Worm (Caenorhabditis elegans): ENCODE results near the gene dcar-1.

dcar-1 gene

DNA sequence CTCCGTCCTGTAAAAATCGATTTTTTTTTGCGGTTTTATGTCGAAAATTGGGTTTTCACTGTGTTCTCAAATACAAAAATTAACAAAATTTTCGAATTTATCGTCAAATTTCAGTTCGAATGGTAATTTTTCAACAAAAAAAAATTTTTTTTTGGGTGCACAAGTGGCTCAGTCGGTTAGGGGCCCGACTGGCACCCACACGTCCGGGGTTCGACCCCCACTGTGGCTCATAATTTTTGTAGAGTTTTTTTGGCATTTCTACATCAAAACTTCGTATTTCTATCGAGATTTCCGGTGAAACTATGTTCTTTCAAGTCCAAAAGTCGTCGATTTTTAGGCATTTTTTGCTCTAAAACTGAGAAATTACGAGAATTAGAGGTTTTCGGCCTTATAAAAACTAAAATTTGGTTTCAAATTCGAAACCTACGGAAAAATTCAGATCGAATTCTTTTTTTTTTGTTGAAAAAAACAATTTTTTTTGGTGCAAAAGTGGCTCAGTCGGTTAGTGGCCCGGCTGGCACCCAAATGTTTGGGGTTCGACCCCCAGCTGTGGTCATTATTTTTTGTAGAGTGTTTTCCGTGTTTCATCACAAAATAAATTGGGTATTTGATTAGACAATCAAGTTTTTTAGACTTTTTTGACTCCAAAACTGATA is 38.0 kb downstream of the dcar-1 start (continued):
- TF ChIP-seq C17E4.6 (GFP tag; IDR thresholded peaks at IDR 0.05): no peak
- no peak for TF ChIP-seq rpc-1 (optimal IDR thresholded peaks at IDR 0.05)
- TF ChIP-seq rpc-1 (tag; optimal IDR thresholded peaks at IDR 0.05): peak; percentile 66
- TF ChIP-seq ceh-58 (GFP tag; IDR thresholded peaks at IDR 0.05): no peak
- TF ChIP-seq snpc-4 (GFP tag; optimal IDR thresholded peaks at IDR 0.05): no peak
- TF ChIP-seq snpc-4 (tag; optimal IDR thresholded peaks at IDR 0.05): no peak
- TF ChIP-seq zfh-2 (GFP tag; conservative IDR thresholded peaks at IDR 0.05): no peak

DNA sequence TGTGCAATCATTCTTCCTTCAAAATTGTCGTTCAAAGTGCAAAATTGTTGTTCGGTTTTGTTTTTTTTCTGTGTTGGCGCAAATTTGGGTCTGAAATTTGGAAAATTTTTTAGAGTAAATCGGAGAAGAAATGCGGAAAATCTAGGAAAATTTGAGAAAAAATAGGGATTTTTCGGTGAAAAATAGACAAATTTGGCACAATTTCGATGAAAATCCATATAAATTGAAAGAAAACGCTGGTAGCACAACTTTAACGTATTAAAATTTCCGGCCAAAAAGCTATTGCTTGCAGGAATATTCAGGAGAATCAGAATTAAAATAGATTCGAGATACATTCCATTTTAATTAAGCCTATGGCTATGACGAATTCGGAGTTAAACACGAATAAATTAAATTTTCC is 39.0 kb downstream of the dcar-1 start, which contains the start of gene dpy-21:
Gene dpy-21, minus strand, starts transcription at position 101 of the 400 bp plus-strand sequence.
- no peak for TF ChIP-seq ZK185.1 (tag; optimal IDR thresholded peaks at IDR 0.05; ENCODE audit: poor library complexity, severe bottlenecking)
- TF ChIP-seq K12H6.12 (tag; optimal IDR thresholded peaks at IDR 0.05): no peak

DNA sequence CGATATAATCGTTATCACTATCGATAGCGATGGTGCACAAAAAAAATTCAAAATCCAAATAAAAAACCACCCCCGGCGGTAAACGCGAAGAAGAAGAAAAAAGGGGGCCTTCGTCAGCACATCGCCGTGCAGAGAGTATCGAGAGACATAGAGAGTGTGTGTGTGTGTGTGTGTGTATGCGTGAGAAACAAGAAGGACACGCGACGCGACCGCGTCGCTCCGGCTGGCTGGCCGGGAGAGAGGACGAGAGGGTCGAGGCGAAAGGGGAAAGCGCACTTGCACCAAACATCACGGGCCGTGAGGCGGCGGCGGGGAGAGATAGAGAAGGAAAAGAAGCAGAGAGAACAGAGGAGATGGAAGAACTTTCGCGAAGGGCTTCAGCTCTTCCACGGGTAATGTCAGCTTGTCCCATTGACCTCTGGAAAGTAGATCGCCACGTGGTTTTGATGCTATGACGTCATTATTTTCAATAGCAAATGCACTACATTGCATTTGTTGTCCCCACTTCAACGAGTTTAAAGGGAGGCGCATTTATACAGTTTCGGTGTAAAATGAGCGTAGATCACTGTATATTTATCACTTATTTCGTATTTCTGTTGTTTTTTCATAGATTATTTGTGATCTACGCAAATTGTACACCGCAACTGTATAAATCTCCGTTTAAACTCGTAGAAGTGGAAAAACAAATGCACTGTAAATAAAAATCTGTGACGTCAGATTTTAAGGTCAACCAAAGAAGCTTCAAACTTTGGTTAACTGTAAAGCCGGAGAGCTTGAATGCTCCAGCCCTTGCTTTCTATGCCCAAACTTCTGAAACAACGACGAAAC is 41.3 kb downstream of the dcar-1 start, which contains the start of gene Y59A8B.24:
Gene Y59A8B.24, plus strand, starts transcription at position 778 of the 828 bp plus-strand sequence.
- TF ChIP-seq unc-62 (GFP tag; optimal IDR thresholded peaks at IDR 0.05) (peak; percentile 45), nfyb-1 (GFP tag; IDR thresholded peaks at IDR 0.05) (peak; percentile 92), F49E8.2 (tag; optimal IDR thresholded peaks at IDR 0.05; ENCODE audit: insufficient read depth) (no peak), attf-5 (GFP tag; optimal IDR thresholded peaks at IDR 0.05) (peak; percentile 99), dpl-1 (GFP tag; optimal IDR thresholded peaks at IDR 0.05) (no peak), Y53G8AR.9 (GFP tag; conservative IDR thresholded peaks at IDR 0.05) (peak; percentile 83; the same call in 1 of the 2 replicates), lin-35 (GFP tag; optimal IDR thresholded peaks at IDR 0.05) (peak in 1 of 3 experiments; percentile 70), him-1 (tag; optimal IDR thresholded peaks at IDR 0.05) (no peak), tbx-9 (tag; optimal IDR thresholded peaks at IDR 0.05; ENCODE audit: borderline replicate concordance) (no peak), athp-1 (tag; optimal IDR thresholded peaks at IDR 0.05) (peak; percentile 91), nhr-179 (tag; optimal IDR thresholded peaks at IDR 0.05) (no peak), ceh-27 (GFP tag; optimal IDR thresholded peaks at IDR 0.05) (peak; percentile 98), Y56A3A.18 (GFP tag; IDR thresholded peaks at IDR 0.05) (peak; percentile 24; the same call in 1 of the 2 replicates), ztf-3 (GFP tag; optimal IDR thresholded peaks at IDR 0.05) (peak; percentile 67), zim-3 (tag; optimal IDR thresholded peaks at IDR 0.05) (peak; percentile 32), nhr-27 (tag; optimal IDR thresholded peaks at IDR 0.05) (no peak), pbrm-1 (GFP tag; IDR thresholded peaks at IDR 0.05) (peak; percentile 81), aptf-2 (GFP tag; conservative IDR thresholded peaks at IDR 0.05) (no peak), sdz-38 (tag; optimal IDR thresholded peaks at IDR 0.05) (no peak), efl-1 (GFP tag; optimal IDR thresholded peaks at IDR 0.05) (no peak), nfya-1 (tag; optimal IDR thresholded peaks at IDR 0.05; ENCODE audit: borderline replicate concordance, insufficient read depth) (no peak), fkh-3 (tag; optimal IDR thresholded peaks at IDR 0.05) (no peak), hlh-26 (GFP tag; conservative IDR thresholded peaks at IDR 0.05) (no peak), tlf-1 (GFP tag; optimal IDR thresholded peaks at IDR 0.05) (peak; percentile 62), T07F8.4 (tag; optimal IDR thresholded peaks at IDR 0.05) (peak; percentile 17), sea-2 (GFP tag; IDR thresholded peaks at IDR 0.05) (no peak), ZK185.1 (tag; optimal IDR thresholded peaks at IDR 0.05; ENCODE audit: poor library complexity, severe bottlenecking) (no peak), zfh-2 (GFP tag; conservative IDR thresholded peaks at IDR 0.05) (peak; percentile 99), F33H1.4 (GFP tag; IDR thresholded peaks at IDR 0.05) (peak; percentile 9; the same call in 1 of the 2 replicates), hsf-1 (GFP tag; IDR thresholded peaks at IDR 0.05) (no peak), hrde-1 (tag; optimal IDR thresholded peaks at IDR 0.05; ENCODE audit: borderline replicate concordance) (no peak), madf-3 (GFP tag; IDR thresholded peaks at IDR 0.05) (peak; percentile 97), B0019.2 (GFP tag; conservative IDR thresholded peaks at IDR 0.05) (no peak), B0261.1 (tag; optimal IDR thresholded peaks at IDR 0.05) (peak; percentile 9), Y95B8A.8 (GFP tag; IDR thresholded peaks at IDR 0.05) (peak; percentile 65; the same call in 1 of the 2 replicates)
